Fruit fly (Drosophila melanogaster): ENCODE data around the gene CG10862.

The CG10862 gene

DNA sequence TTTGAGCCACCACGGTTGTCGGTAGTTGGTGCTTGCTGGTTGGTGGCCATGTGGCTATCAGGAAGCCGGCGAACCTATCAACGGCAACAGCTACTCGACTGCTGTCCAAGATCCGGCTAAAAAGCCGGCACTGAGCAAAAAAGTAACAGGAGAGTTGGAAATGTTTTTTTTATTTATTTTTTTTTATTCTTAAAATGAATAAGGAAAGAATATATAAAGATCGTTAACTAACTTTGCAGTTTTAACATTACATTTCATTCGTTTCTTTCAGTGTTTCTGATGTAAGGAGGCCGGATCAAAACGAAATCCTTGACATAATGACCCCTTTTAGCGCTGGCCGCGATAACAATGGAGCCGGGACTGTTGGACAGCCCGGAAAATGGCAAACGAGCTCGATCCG, 29.4 kb upstream of the CG10862 start:
- TF ChIP-seq CG6808 (GFP tag; optimal IDR thresholded peaks at IDR 0.05) (peak; percentile 8), net (GFP tag; optimal IDR thresholded peaks at IDR 0.05) (no peak), cyc (GFP tag; optimal IDR thresholded peaks at IDR 0.05) (no peak), Sox102F (GFP tag; optimal IDR thresholded peaks at IDR 0.05) (no peak), Hr39 (GFP tag; optimal IDR thresholded peaks at IDR 0.05) (no peak), CG4318 (GFP tag; optimal IDR thresholded peaks at IDR 0.05) (peak; percentile 24), Eip93F (GFP tag; optimal IDR thresholded peaks at IDR 0.05) (no peak), Sox15 (GFP tag; optimal IDR thresholded peaks at IDR 0.05) (no peak), CG3919 (GFP tag; optimal IDR thresholded peaks at IDR 0.05) (peak; percentile 15), Met (GFP tag; optimal IDR thresholded peaks at IDR 0.05) (no peak), acj6 (GFP tag; optimal IDR thresholded peaks at IDR 0.05) (no peak), achi (GFP tag; optimal IDR thresholded peaks at IDR 0.05) (peak; percentile 22), Eip78C (GFP tag) (peak; percentile 80), OdsH (GFP tag; optimal IDR thresholded peaks at IDR 0.05) (peak; percentile 40), CG16779 (tag; optimal IDR thresholded peaks at IDR 0.05) (no peak), CG11902 (GFP tag; optimal IDR thresholded peaks at IDR 0.05) (no peak), CG8119 (GFP tag; IDR thresholded peaks at IDR 0.05) (peak; percentile 57; the same call in 2 of the 3 replicates), CG15336 (GFP tag; IDR thresholded peaks at IDR 0.05) (peak; percentile 60), Hr4 (GFP tag; optimal IDR thresholded peaks at IDR 0.05) (peak; percentile 51), CG34406 (GFP tag; optimal IDR thresholded peaks at IDR 0.05) (peak; percentile 0), Ets21C (GFP tag; optimal IDR thresholded peaks at IDR 0.05) (no peak), CG6792 (GFP tag; optimal IDR thresholded peaks at IDR 0.05) (no peak), salr (GFP tag; optimal IDR thresholded peaks at IDR 0.05) (no peak), CG31627 (GFP tag; optimal IDR thresholded peaks at IDR 0.05) (no peak), CG10631 (GFP tag; optimal IDR thresholded peaks at IDR 0.05) (peak; percentile 22), CG8632 (GFP tag; optimal IDR thresholded peaks at IDR 0.05) (no peak), dac (GFP tag; optimal IDR thresholded peaks at IDR 0.05) (no peak), CG1621 (tag; optimal IDR thresholded peaks at IDR 0.05) (no peak), Smox (GFP tag; optimal IDR thresholded peaks at IDR 0.05) (no peak), CG11762 (GFP tag; optimal IDR thresholded peaks at IDR 0.05; ENCODE audit: insufficient read depth) (no peak), lz (GFP tag; optimal IDR thresholded peaks at IDR 0.05) (no peak), CG6276 (GFP tag; optimal IDR thresholded peaks at IDR 0.05) (peak; percentile 29), Hr38 (GFP tag; optimal IDR thresholded peaks at IDR 0.05) (no peak), CG7368 (GFP tag; optimal IDR thresholded peaks at IDR 0.05) (no peak), spab (GFP tag; optimal IDR thresholded peaks at IDR 0.05) (no peak), Lpt (GFP tag; optimal IDR thresholded peaks at IDR 0.05) (no peak), CG11294 (GFP tag; IDR thresholded peaks at IDR 0.05) (0 out of 2 replicates have a peak, but pooled peaks have one; percentile 16), eg (GFP tag; IDR thresholded peaks at IDR 0.05) (peak; percentile 69), pdm3 (GFP tag; optimal IDR thresholded peaks at IDR 0.05) (peak; percentile 25), Sox14 (GFP tag; optimal IDR thresholded peaks at IDR 0.05) (no peak), ss (GFP tag; optimal IDR thresholded peaks at IDR 0.05) (no peak), Eip75B (GFP tag; optimal IDR thresholded peaks at IDR 0.05) (no peak), CG10669 (GFP tag; optimal IDR thresholded peaks at IDR 0.05) (peak; percentile 12), CG6163 (GFP tag; IDR thresholded peaks at IDR 0.05) (peak; percentile 44; the same call in 1 of the 3 replicates), fkh (GFP tag; optimal IDR thresholded peaks at IDR 0.05) (no peak), dsx (GFP tag; optimal IDR thresholded peaks at IDR 0.05; ENCODE audit: poor library complexity, severe bottlenecking) (no peak), Blimp-1 (GFP tag; optimal IDR thresholded peaks at IDR 0.05) (no peak), fd59A (GFP tag; optimal IDR thresholded peaks at IDR 0.05) (no peak), vri (GFP tag; optimal IDR thresholded peaks at IDR 0.05) (no peak), Gug (GFP tag; IDR thresholded peaks at IDR 0.05) (no peak), esn (GFP tag; optimal IDR thresholded peaks at IDR 0.05) (no peak), CG3032 (tag; optimal IDR thresholded peaks at IDR 0.05) (no peak), topi (GFP tag; optimal IDR thresholded peaks at IDR 0.05) (no peak)

Data from whole organism, prepupa.